Worm (Caenorhabditis elegans): ENCODE data around the gene srv-8.

- TF ChIP-seq F26F4.8 (GFP tag; conservative IDR thresholded peaks at IDR 0.05) (no peak), nhr-11 (tag; optimal IDR thresholded peaks at IDR 0.05) (no peak), ama-1 (optimal IDR thresholded peaks at IDR 0.05) (no peak), cey-2 (tag; optimal IDR thresholded peaks at IDR 0.05; ENCODE audit: borderline replicate concordance, insufficient read depth) (no peak), nhr-237 (tag; optimal IDR thresholded peaks at IDR 0.05) (no peak), ceh-62 (tag; optimal IDR thresholded peaks at IDR 0.05) (no peak), lin-39 (tag; optimal IDR thresholded peaks at IDR 0.05) (no peak), unc-39 (tag; optimal IDR thresholded peaks at IDR 0.05) (no peak), lin-15B (tag; optimal IDR thresholded peaks at IDR 0.05) (no peak), zag-1 (tag; optimal IDR thresholded peaks at IDR 0.05) (no peak), D1046.2 (GFP tag; IDR thresholded peaks at IDR 0.05) (no peak), ztf-11 (tag; optimal IDR thresholded peaks at IDR 0.05) (no peak), unc-62 (GFP tag; optimal IDR thresholded peaks at IDR 0.05 in 1 of 2) (no peak), unc-62 (tag; optimal IDR thresholded peaks at IDR 0.05) (no peak)
Observed at ce11 chrV:13464123-13464522, 43.6 kb upstream of the srv-8 start.
